Worm (Caenorhabditis elegans) whole organism, L1 larva: Measurements from ENCODE around the gene bre-1.
A peak's percentile ranks its signal among the peaks of the same experiment; 100 is the strongest.

Source experiments
- C04F5.9 ChIP-seq: sonication (generic microtip); optimal IDR thresholded peaks from 2 replicates; lab custom pipeline; 2016; ENCODE audit warnings: missing genetic modification characterization, missing compliant biosample characterization
- C16A3.4 ChIP-seq: fragments of 150-350 bp; optimal IDR thresholded peaks from 2 replicates; lab custom pipeline; 2014; ENCODE audit warnings: missing biosample characterization, missing genetic modification characterization
- F16B12.6 ChIP-seq: fragments of 150-350 bp; optimal IDR thresholded peaks from 2 replicates; lab custom pipeline; 2014; ENCODE audit warnings: missing biosample characterization, missing genetic modification characterization
- Y116A8C.19 ChIP-seq: sonication (generic microtip); optimal IDR thresholded peaks from 2 replicates; lab custom pipeline; 2016; ENCODE audit warnings: missing compliant biosample characterization, missing genetic modification characterization, borderline replicate concordance
- alr-1 ChIP-seq: fragments of 200-800 bp; sonication (Bioruptor generic); optimal IDR thresholded peaks from 2 replicates; lab custom pipeline; 2018; ENCODE audit warnings: borderline replicate concordance, mild to moderate bottlenecking, missing genetic modification characterization, missing compliant biosample characterization
- ama-1 ChIP-seq: fragments of 150-350 bp; optimal IDR thresholded peaks from 2 replicates; lab custom pipeline; 2014
- ceh-63 ChIP-seq: fragments of 200-800 bp; sonication (Bioruptor generic); optimal IDR thresholded peaks from 2 replicates; lab custom pipeline; 2018; ENCODE audit warnings: mild to moderate bottlenecking, missing genetic modification characterization, missing compliant biosample characterization
- ceh-82 ChIP-seq, 3 experiments: fragments of 150-350 bp in 1 of 3; sonication (generic microtip) in 2 of 3; optimal IDR thresholded peaks; 2 replicates each; lab custom pipeline; 2014 to 2017; ENCODE audit warnings: missing biosample characterization in 3 of 3, missing genetic modification characterization in 3 of 3
- ceh-88 ChIP-seq: fragments of 200-800 bp; sonication (Bioruptor generic); IDR thresholded peaks from 2 replicates; pipeline ENCODE4 v1.3.6; 2022; ENCODE audit warnings: missing genetic modification characterization, missing compliant biosample characterization
- ces-1 ChIP-seq: fragments of 150-350 bp; optimal IDR thresholded peaks from 2 replicates; lab custom pipeline; 2014; ENCODE audit warnings: missing biosample characterization, missing genetic modification reagents, missing genetic modification characterization
- dpl-1 ChIP-seq, 3 experiments: fragments of 150-350 bp in 2 of 3; sonication (generic microtip) in 1 of 3; optimal IDR thresholded peaks; 2 replicates each; lab custom pipeline; 2014 to 2017; ENCODE audit warnings: missing biosample characterization in 3 of 3, missing genetic modification characterization in 3 of 3, missing genetic modification reagents in 3 of 3
- efl-1 ChIP-seq, 4 experiments: fragments of 150-350 bp; optimal IDR thresholded peaks in 3 of 4; peaks in 1 of 4; 1 replicate in 1 of 4; 2 replicates in 3 of 4; lab custom pipeline; 2014; ENCODE audit warnings: missing biosample characterization in 2 of 4, missing genetic modification characterization in 2 of 4, missing genetic modification reagents in 2 of 4
- efl-3 ChIP-seq: fragments of 200-800 bp; sonication (Bioruptor generic); optimal IDR thresholded peaks from 2 replicates; lab custom pipeline; 2018; ENCODE audit warnings: mild to moderate bottlenecking, missing genetic modification characterization, missing compliant biosample characterization
- elt-2 ChIP-seq: sonication (generic microtip); optimal IDR thresholded peaks from 2 replicates; lab custom pipeline; 2016; ENCODE audit warnings: missing genetic modification characterization, mild to moderate bottlenecking, inconsistent platforms, missing compliant biosample characterization, missing genetic modification reagents
- elt-3 ChIP-seq, 6 experiments: fragments of 150-350 bp in 1 of 6; sonication (generic microtip); optimal IDR thresholded peaks; 2 replicates each; lab custom pipeline; 2017 to 2018; ENCODE audit warnings: missing biosample characterization in 6 of 6, missing genetic modification characterization in 6 of 6, inconsistent platforms in 1 of 6
- ets-5 ChIP-seq: fragments of 200-800 bp; sonication (Bioruptor generic); IDR thresholded peaks from 2 replicates; pipeline ENCODE4 v1.3.6; 2022; ENCODE audit warnings: missing genetic modification characterization, missing compliant biosample characterization
- fkh-8 ChIP-seq: sonication (generic microtip); optimal IDR thresholded peaks from 2 replicates; lab custom pipeline; 2016; ENCODE audit warnings: mild to moderate bottlenecking, missing genetic modification characterization, missing compliant biosample characterization
- fos-1 ChIP-seq: fragments of 150-350 bp; optimal IDR thresholded peaks from 2 replicates; lab custom pipeline; 2014; ENCODE audit warnings: missing biosample characterization, missing genetic modification characterization
- grh-1 ChIP-seq: fragments of 200-800 bp; sonication (Bioruptor generic); IDR thresholded peaks from 2 replicates; pipeline ENCODE4 v1.3.6; 2022; ENCODE audit warnings: missing genetic modification reagents, missing genetic modification characterization, missing compliant biosample characterization
- hlh-4 ChIP-seq: sonication (generic microtip); optimal IDR thresholded peaks from 2 replicates; lab custom pipeline; 2016; ENCODE audit warnings: mild to moderate bottlenecking, missing genetic modification characterization, missing compliant biosample characterization
- hpl-2 ChIP-seq: fragments of 150-350 bp; optimal IDR thresholded peaks from 2 replicates; lab custom pipeline; 2014; ENCODE audit warnings: missing biosample characterization, missing genetic modification reagents, missing genetic modification characterization
- jun-1 ChIP-seq: fragments of 150-350 bp; optimal IDR thresholded peaks from 2 replicates; lab custom pipeline; 2014; ENCODE audit warnings: missing biosample characterization, missing genetic modification reagents, missing genetic modification characterization
- lin-13 ChIP-seq: fragments of 150-350 bp; optimal IDR thresholded peaks from 2 replicates; lab custom pipeline; 2014; ENCODE audit warnings: missing biosample characterization, missing genetic modification reagents, missing genetic modification characterization
- lin-35 ChIP-seq, 2 experiments: fragments of 150-350 bp; optimal IDR thresholded peaks; 2 replicates each; lab custom pipeline; 2014; ENCODE audit warnings: missing biosample characterization in 2 of 2, missing genetic modification characterization in 2 of 2, missing genetic modification reagents in 2 of 2
- lir-3 ChIP-seq: sonication (generic microtip); optimal IDR thresholded peaks from 2 replicates; lab custom pipeline; 2016; ENCODE audit warnings: mild to moderate bottlenecking, missing genetic modification characterization, moderate library complexity, missing compliant biosample characterization; ENCODE audit not compliant: poor library complexity
- lsy-2 ChIP-seq, 2 experiments: fragments of 150-350 bp; optimal IDR thresholded peaks; 2 replicates each; lab custom pipeline; 2014; ENCODE audit warnings: missing biosample characterization in 2 of 2, missing genetic modification characterization in 2 of 2
- mef-2 ChIP-seq: fragments of 150-350 bp; optimal IDR thresholded peaks from 2 replicates; lab custom pipeline; 2014; ENCODE audit warnings: missing biosample characterization, missing genetic modification characterization
- mep-1 ChIP-seq: fragments of 150-350 bp; optimal IDR thresholded peaks from 2 replicates; lab custom pipeline; 2014; ENCODE audit warnings: missing biosample characterization, missing genetic modification characterization
- nhr-11 ChIP-seq: fragments of 150-350 bp; optimal IDR thresholded peaks from 2 replicates; lab custom pipeline; 2014; ENCODE audit warnings: missing biosample characterization, missing genetic modification characterization
- nhr-12 ChIP-seq: sonication (generic microtip); optimal IDR thresholded peaks from 2 replicates; lab custom pipeline; 2017; ENCODE audit warnings: missing biosample characterization, missing genetic modification characterization
- nhr-19 ChIP-seq: fragments of 200-800 bp; sonication (Bioruptor generic); conservative IDR thresholded peaks from 2 replicates; pipeline ENCODE4 v1.3.6; 2022; ENCODE audit warnings: missing genetic modification characterization, missing compliant biosample characterization
- nhr-20 ChIP-seq: sonication (generic microtip); optimal IDR thresholded peaks from 2 replicates; lab custom pipeline; 2016; ENCODE audit warnings: mild to moderate bottlenecking, missing genetic modification characterization, missing compliant biosample characterization
- nhr-28 ChIP-seq: fragments of 150-350 bp; optimal IDR thresholded peaks from 2 replicates; lab custom pipeline; 2014; ENCODE audit warnings: missing biosample characterization, missing genetic modification characterization
- nhr-85 ChIP-seq: sonication (generic microtip); peaks from one replicate; lab custom pipeline; 2016; ENCODE audit warnings: missing genetic modification characterization, inconsistent platforms, missing compliant biosample characterization
- pag-3 ChIP-seq: sonication (generic microtip); optimal IDR thresholded peaks from 2 replicates; lab custom pipeline; 2017; ENCODE audit warnings: missing genetic modification characterization, mild to moderate bottlenecking, missing compliant biosample characterization, antibody characterized with exemption, borderline replicate concordance; ENCODE audit not compliant: insufficient read depth
- rnt-1 ChIP-seq: sonication (generic microtip); optimal IDR thresholded peaks from 2 replicates; lab custom pipeline; 2016; ENCODE audit warnings: mild to moderate bottlenecking, missing genetic modification characterization, moderate library complexity, missing compliant biosample characterization
- snu-23 ChIP-seq: sonication (generic microtip); optimal IDR thresholded peaks from 2 replicates; lab custom pipeline; 2016; ENCODE audit warnings: missing genetic modification characterization, missing compliant biosample characterization
- swsn-7 ChIP-seq: sonication (generic microtip); optimal IDR thresholded peaks from 2 replicates; lab custom pipeline; 2016; ENCODE audit warnings: missing genetic modification characterization, missing compliant biosample characterization
- tlp-1 ChIP-seq: fragments of 150-350 bp; optimal IDR thresholded peaks from 2 replicates; lab custom pipeline; 2014; ENCODE audit warnings: missing biosample characterization, missing genetic modification characterization
- unc-30 ChIP-seq: sonication (generic microtip); optimal IDR thresholded peaks from 2 replicates; lab custom pipeline; 2017; ENCODE audit warnings: missing biosample characterization, missing genetic modification characterization
- unc-62 ChIP-seq: fragments of 150-350 bp; optimal IDR thresholded peaks from 2 replicates; lab custom pipeline; 2014; ENCODE audit warnings: missing biosample characterization, missing genetic modification reagents, missing genetic modification characterization
- xbp-1 ChIP-seq: sonication (generic microtip); optimal IDR thresholded peaks from 2 replicates; lab custom pipeline; 2016; ENCODE audit warnings: missing genetic modification characterization, missing compliant biosample characterization
- ztf-4 ChIP-seq: fragments of 150-350 bp; optimal IDR thresholded peaks from 2 replicates; lab custom pipeline; 2014; ENCODE audit warnings: missing biosample characterization, missing genetic modification characterization

bre-1 gene

DNA sequence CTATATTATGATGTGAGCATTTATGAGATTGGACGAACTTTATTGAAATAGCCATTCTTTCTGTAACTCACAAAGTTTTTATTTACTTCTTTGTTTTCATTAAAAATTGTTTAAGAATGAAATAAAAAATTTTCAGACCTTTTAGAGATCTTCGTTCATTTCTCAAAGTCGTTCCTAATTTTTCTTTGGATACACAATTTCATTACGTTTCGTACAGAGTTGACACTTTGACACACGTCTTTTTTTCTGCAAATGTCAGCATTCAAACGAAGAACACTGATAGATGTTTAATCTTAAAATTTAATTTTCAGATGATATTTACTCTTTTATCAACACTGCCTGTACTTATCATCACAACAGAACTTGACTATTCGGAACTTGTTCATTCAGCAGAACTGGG is 29.4 kb downstream of the bre-1 start, which contains the start of gene acc-2:
Gene acc-2, plus strand, starts transcription at position 301 of the 400 bp plus-strand sequence.
- TF ChIP-seq ceh-88 (GFP tag; lab: Robert Waterston, UW) (no peak), ceh-82 (tag; optimal IDR thresholded peaks at IDR 0.05; lab: Kevin White, UChicago) (no peak), lir-3 (no peak), snu-23 (GFP tag; lab: Kevin White, UChicago) (no peak), jun-1 (tag; lab: Kevin White, UChicago) (no peak), ama-1 (no peak), elt-3 (tag; optimal IDR thresholded peaks at IDR 0.05; lab: Kevin White, UChicago) (no peak), ets-5 (GFP tag; lab: Robert Waterston, UW) (no peak), C04F5.9 (tag; lab: Kevin White, UChicago) (no peak), ces-1 (GFP tag; lab: Kevin White, UChicago) (no peak), ceh-63 (no peak), rnt-1 (tag; lab: Kevin White, UChicago) (no peak), fkh-8 (tag; lab: Kevin White, UChicago) (no peak), pag-3 (tag; lab: Kevin White, UChicago) (no peak), nhr-19 (no peak), unc-30 (tag; lab: Kevin White, UChicago) (no peak), unc-62 (GFP tag; lab: Kevin White, UChicago) (no peak), lin-13 (GFP tag; lab: Kevin White, UChicago) (no peak)

DNA sequence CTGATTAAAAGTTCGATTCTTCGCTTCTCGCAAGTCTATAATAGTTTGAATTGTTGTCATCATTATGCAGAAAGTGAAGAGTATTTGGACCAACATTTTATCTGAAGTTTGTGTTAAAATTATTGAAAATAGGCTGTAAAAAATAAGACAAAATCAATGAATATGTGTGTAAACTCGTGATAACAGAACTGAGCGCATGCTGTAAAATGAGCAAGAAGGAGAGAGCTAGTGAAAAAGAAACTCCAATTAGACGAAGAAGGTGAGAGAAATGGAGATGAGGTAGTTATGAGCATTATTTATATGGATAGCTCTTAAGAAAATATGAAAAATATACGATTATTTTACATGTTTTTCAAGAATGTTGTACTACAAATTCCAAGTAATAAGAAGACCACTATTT is 33.8 kb downstream of the bre-1 start, which contains the start of gene C53D6.4:
Gene C53D6.4, minus strand, starts transcription at position 101 of the 400 bp plus-strand sequence.
- TF ChIP-seq nhr-11 (tag; lab: Kevin White, UChicago) (no peak), hlh-4 (tag; lab: Kevin White, UChicago) (no peak), lsy-2 (tag; optimal IDR thresholded peaks at IDR 0.05; lab: Kevin White, UChicago) (no peak), ceh-63 (no peak), nhr-12 (tag; lab: Kevin White, UChicago) (no peak), tlp-1 (tag; lab: Kevin White, UChicago) (no peak), nhr-28 (tag; lab: Kevin White, UChicago) (no peak), grh-1 (no peak), ztf-4 (tag; lab: Kevin White, UChicago) (no peak), elt-2 (tag; lab: Kevin White, UChicago) (no peak), alr-1 (tag; lab: Kevin White, UChicago) (no peak), C04F5.9 (tag; lab: Kevin White, UChicago) (no peak), F16B12.6 (no peak), efl-3 (GFP tag; lab: Kevin White, UChicago) (no peak)

DNA sequence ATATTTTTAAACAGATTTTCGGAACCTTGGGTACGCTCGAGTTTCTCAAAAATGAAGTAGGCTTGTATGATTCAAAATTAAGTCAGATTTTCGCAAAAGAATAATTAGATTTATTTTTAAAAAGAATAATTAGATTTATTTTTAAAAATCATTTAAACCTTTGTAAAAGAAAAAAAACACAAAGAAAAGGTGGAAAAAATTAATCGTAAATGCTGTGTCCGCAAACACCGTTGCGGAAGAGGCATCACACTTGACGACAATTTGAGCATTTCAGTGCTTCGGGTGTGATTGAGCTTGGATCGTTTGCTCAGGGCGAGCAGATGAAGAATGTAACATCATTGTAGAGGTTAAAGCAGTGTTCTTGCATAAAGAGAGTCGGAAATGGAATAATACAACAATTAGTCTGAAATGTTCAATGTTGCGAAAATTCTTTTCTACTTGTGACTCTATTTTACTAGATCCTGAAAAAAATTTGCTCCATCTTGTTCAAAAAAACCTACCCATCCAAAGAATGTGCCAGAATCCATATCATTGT is 34.2 kb downstream of the bre-1 start:
- peak; percentile 3 for TF ChIP-seq xbp-1 (tag; lab: Kevin White, UChicago)
- no peak for TF ChIP-seq lin-13 (GFP tag; lab: Kevin White, UChicago)
- TF ChIP-seq mef-2 (tag; lab: Kevin White, UChicago) = no peak
- peak; percentile 61 for TF ChIP-seq mep-1 (tag; lab: Kevin White, UChicago)
- no peak for TF ChIP-seq C16A3.4 (tag; lab: Kevin White, UChicago)
- peak; percentile 85 for TF ChIP-seq F16B12.6
- TF ChIP-seq Y116A8C.19 = no peak
- TF ChIP-seq fos-1 (tag; lab: Kevin White, UChicago) = no peak
- TF ChIP-seq lin-35 (GFP tag; optimal IDR thresholded peaks at IDR 0.05; lab: Kevin White, UChicago) = peak in 1 of 2 experiments; percentile 3
- no peak for TF ChIP-seq hpl-2 (GFP tag; lab: Kevin White, UChicago)
- no peak for TF ChIP-seq nhr-20 (tag; lab: Kevin White, UChicago)
- peak; percentile 40 to 51 for TF ChIP-seq efl-1 (optimal IDR thresholded peaks at IDR 0.05; lab: Kevin White, UChicago)
- peak; percentile 44 to 58 for TF ChIP-seq efl-1 (GFP tag; optimal IDR thresholded peaks at IDR 0.05 in 1 of 2; lab: Kevin White, UChicago)
- no peak for TF ChIP-seq nhr-11 (tag; lab: Kevin White, UChicago)
- TF ChIP-seq nhr-85 (tag; lab: Kevin White, UChicago) = peak; percentile 66
- peak in 2 of 3 experiments; percentile 16 to 49 for TF ChIP-seq dpl-1 (GFP tag; optimal IDR thresholded peaks at IDR 0.05; lab: Kevin White, UChicago)
- peak; percentile 24 for TF ChIP-seq rnt-1 (tag; lab: Kevin White, UChicago)
- no peak for TF ChIP-seq alr-1 (tag; lab: Kevin White, UChicago)
- TF ChIP-seq swsn-7 = peak; percentile 10
- TF ChIP-seq, all 84 proteins: peak for 9
